Fruit fly (Drosophila melanogaster) whole organism, embryonic: ENCODE data around the gene msl-3.

ENCODE experiments used
- Bgb ChIP-seq: fragments of 200-800 bp; sonication (Bioruptor generic); IDR thresholded peaks from 2 replicates; pipeline ENCODE4 v1.3.6; 2022; ENCODE audit warnings: missing biosample characterization, missing genetic modification characterization; ENCODE audit not compliant: partially characterized antibody
- CG11398 ChIP-seq: fragments of 200-800 bp; sonication (Bioruptor generic); optimal IDR thresholded peaks from 2 replicates; lab custom pipeline; 2016; ENCODE audit warnings: missing biosample characterization, missing genetic modification characterization
- CG13287 ChIP-seq: fragments of 200-800 bp; sonication (Bioruptor generic); IDR thresholded peaks from 2 replicates; pipeline ENCODE4 v1.3.6; 2022; ENCODE audit warnings: missing biosample characterization, missing genetic modification characterization; ENCODE audit not compliant: partially characterized antibody
- CG1529 ChIP-seq: fragments of 200-800 bp; sonication (Bioruptor generic); optimal IDR thresholded peaks from 3 replicates; lab custom pipeline; 2018; ENCODE audit warnings: missing biosample characterization, missing genetic modification characterization
- CG33557 ChIP-seq: fragments of 200-800 bp; sonication (Bioruptor generic); optimal IDR thresholded peaks from 2 replicates; lab custom pipeline; 2019; ENCODE audit warnings: missing biosample characterization, mild to moderate bottlenecking, missing genetic modification characterization, moderate library complexity
- CG3847 ChIP-seq: fragments of 200-800 bp; sonication (Bioruptor generic); IDR thresholded peaks from 2 replicates; pipeline ENCODE4 v1.3.6; 2022; ENCODE audit warnings: missing biosample characterization, missing genetic modification characterization
- CG3995 ChIP-seq: fragments of 200-800 bp; sonication (Bioruptor generic); optimal IDR thresholded peaks from 3 replicates; lab custom pipeline; 2016; ENCODE audit warnings: missing biosample characterization, missing genetic modification characterization
- CG42726 ChIP-seq: fragments of 200-800 bp; sonication (Bioruptor generic); IDR thresholded peaks from 2 replicates; pipeline ENCODE4 v1.3.6; 2022; ENCODE audit warnings: missing biosample characterization, missing genetic modification characterization; ENCODE audit not compliant: partially characterized antibody
- CG4424 ChIP-seq: fragments of 200-800 bp; sonication (Bioruptor generic); optimal IDR thresholded peaks from 3 replicates; lab custom pipeline; 2016; ENCODE audit warnings: missing biosample characterization, missing genetic modification characterization
- CG7928 ChIP-seq: fragments of 200-800 bp; sonication (Bioruptor generic); optimal IDR thresholded peaks from 2 replicates; lab custom pipeline; 2017; ENCODE audit warnings: missing biosample characterization, mild to moderate bottlenecking, missing genetic modification characterization
- CG9932 ChIP-seq: fragments of 200-800 bp; sonication (Bioruptor generic); IDR thresholded peaks from 2 replicates; pipeline ENCODE4 v1.3.6; 2022; ENCODE audit warnings: missing biosample characterization, missing genetic modification characterization
- Deaf1 ChIP-seq: fragments of 200-800 bp; optimal IDR thresholded peaks from 3 replicates; lab custom pipeline; 2019; ENCODE audit warnings: missing biosample characterization, mild to moderate bottlenecking, missing genetic modification characterization, moderate library complexity
- Doc3 ChIP-seq: fragments of 200-800 bp; sonication (Bioruptor generic); IDR thresholded peaks from 3 replicates; pipeline ENCODE4 v1.3.6; 2022; ENCODE audit warnings: missing biosample characterization, missing genetic modification characterization; ENCODE audit not compliant: partially characterized antibody
- Dp ChIP-seq: fragments of 200-800 bp; sonication (Bioruptor generic); optimal IDR thresholded peaks from 2 replicates; lab custom pipeline; 2018; ENCODE audit warnings: missing biosample characterization, mild to moderate bottlenecking, missing genetic modification characterization, moderate library complexity
- Dref ChIP-seq: fragments of 200-800 bp; sonication (Bioruptor generic); IDR thresholded peaks from 2 replicates; pipeline ENCODE4 v1.3.6; 2022; ENCODE audit warnings: missing biosample characterization, missing genetic modification characterization
- Jarid2 ChIP-seq: fragments of 200-800 bp; sonication (Bioruptor generic); optimal IDR thresholded peaks from 3 replicates; lab custom pipeline; 2017; ENCODE audit warnings: mild to moderate bottlenecking, missing biosample characterization, missing genetic modification reagents, missing genetic modification characterization
- Med ChIP-seq: fragments of 200-800 bp; sonication (Bioruptor generic); peaks from one replicate; lab custom pipeline; 2016; ENCODE audit warnings: missing biosample characterization, missing genetic modification characterization, mild to moderate bottlenecking, inconsistent platforms, moderate library complexity
- Myb ChIP-seq: fragments of 200-800 bp; sonication (Bioruptor generic); optimal IDR thresholded peaks from 2 replicates; lab custom pipeline; 2016; ENCODE audit warnings: missing biosample characterization, missing genetic modification characterization
- Opbp ChIP-seq: fragments of 200-800 bp; sonication (Bioruptor generic); IDR thresholded peaks from 3 replicates; pipeline ENCODE4 v1.3.6; 2022; ENCODE audit warnings: missing biosample characterization, missing genetic modification characterization; ENCODE audit not compliant: partially characterized antibody
- Rfx ChIP-seq: fragments of 200-800 bp; sonication (Bioruptor generic); IDR thresholded peaks from 2 replicates; pipeline ENCODE4 v1.3.6; 2022; ENCODE audit warnings: missing biosample characterization, missing genetic modification characterization
- Scr ChIP-seq: fragments of 200-800 bp; sonication (Bioruptor generic); IDR thresholded peaks from 2 replicates; pipeline ENCODE4 v1.3.6; 2022; ENCODE audit warnings: missing biosample characterization, missing genetic modification characterization; ENCODE audit not compliant: partially characterized antibody
- Usf ChIP-seq: fragments of 200-800 bp; sonication (Bioruptor generic); optimal IDR thresholded peaks from 2 replicates; lab custom pipeline; 2017; ENCODE audit warnings: missing genotype, missing biosample characterization, missing genetic modification characterization
- amos ChIP-seq: fragments of 200-800 bp; sonication (Bioruptor generic); IDR thresholded peaks from 2 replicates; pipeline ENCODE4 v1.3.6; 2022; ENCODE audit warnings: missing biosample characterization, missing genetic modification characterization; ENCODE audit not compliant: partially characterized antibody
- ato ChIP-seq: fragments of 200-800 bp; sonication (Bioruptor generic); IDR thresholded peaks from 2 replicates; pipeline ENCODE4 v1.3.6; 2022; ENCODE audit warnings: missing biosample characterization, missing genetic modification characterization; ENCODE audit not compliant: partially characterized antibody
- bbx ChIP-seq: fragments of 200-800 bp; sonication (Bioruptor generic); IDR thresholded peaks from 2 replicates; pipeline ENCODE4 v1.3.6; 2022; ENCODE audit warnings: missing biosample characterization, missing genetic modification characterization; ENCODE audit not compliant: partially characterized antibody
- chinmo ChIP-seq: fragments of 200-800 bp; sonication (Bioruptor generic); IDR thresholded peaks from 4 replicates; pipeline ENCODE4 v1.3.6; 2022; ENCODE audit warnings: missing biosample characterization, missing genetic modification characterization; ENCODE audit not compliant: partially characterized antibody
- chm ChIP-seq: fragments of 200-800 bp; sonication (Bioruptor generic); IDR thresholded peaks from 2 replicates; pipeline ENCODE4 v1.3.6; 2022; ENCODE audit warnings: missing biosample characterization, missing genetic modification characterization
- danr ChIP-seq: fragments of 200-800 bp; sonication (Bioruptor generic); IDR thresholded peaks from 2 replicates; pipeline ENCODE4 v1.3.6; 2022; ENCODE audit warnings: missing biosample characterization, missing genetic modification characterization
- dysf ChIP-seq: fragments of 200-800 bp; sonication (Bioruptor generic); IDR thresholded peaks from 3 replicates; pipeline ENCODE4 v1.3.6; 2022; ENCODE audit warnings: missing biosample characterization, missing genetic modification characterization
- knrl ChIP-seq: fragments of 200-800 bp; sonication (Bioruptor generic); IDR thresholded peaks from 3 replicates; pipeline ENCODE4 v1.3.6; 2022; ENCODE audit warnings: missing biosample characterization, missing genetic modification characterization; ENCODE audit not compliant: partially characterized antibody
- lov ChIP-seq, 2 experiments: fragments of 200-800 bp in 1 of 2; fragments of >200 bp in 1 of 2; sonication (Bioruptor generic) in 1 of 2; IDR thresholded peaks in 1 of 2; optimal IDR thresholded peaks in 1 of 2; 2 replicates in 1 of 2; 3 replicates in 1 of 2; pipeline versions ENCODE4 v1.3.6 to Lab custom; 2017 to 2022; ENCODE audit warnings: missing biosample characterization in 1 of 2, missing genetic modification characterization in 1 of 2
- mld ChIP-seq: fragments of 200-800 bp; sonication (Bioruptor generic); IDR thresholded peaks from 3 replicates; pipeline ENCODE4 v1.3.6; 2022; ENCODE audit warnings: missing biosample characterization, missing genetic modification characterization; ENCODE audit not compliant: partially characterized antibody
- nom ChIP-seq: fragments of 200-800 bp; sonication (Bioruptor generic); optimal IDR thresholded peaks from 2 replicates; lab custom pipeline; 2017; ENCODE audit warnings: missing biosample characterization, missing genetic modification characterization, mild to moderate bottlenecking, moderate library complexity, missing genetic modification reagents
- pho ChIP-seq: fragments of 200-800 bp; sonication (Bioruptor generic); optimal IDR thresholded peaks from 2 replicates; lab custom pipeline; 2016; ENCODE audit warnings: missing biosample characterization, missing genetic modification characterization
- phol ChIP-seq: fragments of 200-800 bp; sonication (Bioruptor generic); optimal IDR thresholded peaks from 3 replicates; lab custom pipeline; 2018; ENCODE audit warnings: missing biosample characterization, mild to moderate bottlenecking, missing genetic modification characterization, moderate library complexity
- pzg ChIP-seq: fragments of 200-800 bp; sonication (Bioruptor generic); optimal IDR thresholded peaks from 3 replicates; lab custom pipeline; 2018; ENCODE audit warnings: missing biosample characterization, mild to moderate bottlenecking, missing genetic modification characterization, moderate library complexity
- ranshi ChIP-seq: fragments of 200-800 bp; sonication (Bioruptor generic); IDR thresholded peaks from 2 replicates; pipeline ENCODE4 v1.3.6; 2022; ENCODE audit warnings: missing biosample characterization, missing genetic modification characterization
- row ChIP-seq: fragments of 200-800 bp; sonication (Bioruptor generic); IDR thresholded peaks from 3 replicates; pipeline ENCODE4 v1.3.6; 2022; ENCODE audit warnings: missing biosample characterization, missing genetic modification characterization
- slbo ChIP-seq: fragments of 200-800 bp; sonication (Bioruptor generic); IDR thresholded peaks from 2 replicates; pipeline ENCODE4 v1.3.6; 2022; ENCODE audit warnings: missing biosample characterization, missing genetic modification characterization
- sob ChIP-seq: fragments of 200-800 bp; sonication (Bioruptor generic); IDR thresholded peaks from 2 replicates; pipeline ENCODE4 v1.3.6; 2022; ENCODE audit warnings: missing biosample characterization, missing genetic modification characterization
- sr ChIP-seq: fragments of 200-800 bp; sonication (Bioruptor generic); IDR thresholded peaks from 3 replicates; pipeline ENCODE4 v1.3.6; 2022; ENCODE audit warnings: missing biosample characterization, missing genetic modification characterization
- tna ChIP-seq: fragments of 200-800 bp; sonication (Bioruptor generic); IDR thresholded peaks from 2 replicates; pipeline ENCODE4 v1.3.6; 2022; ENCODE audit warnings: missing biosample characterization, missing genetic modification characterization; ENCODE audit not compliant: partially characterized antibody
- trh ChIP-seq: fragments of 200-800 bp; sonication (Bioruptor generic); optimal IDR thresholded peaks from 2 replicates; lab custom pipeline; 2016; ENCODE audit warnings: missing biosample characterization, missing genetic modification characterization
- unc-4 ChIP-seq: fragments of 200-800 bp; sonication (Bioruptor generic); IDR thresholded peaks from 2 replicates; pipeline ENCODE4 v1.3.6; 2022; ENCODE audit warnings: missing biosample characterization, missing genetic modification characterization; ENCODE audit not compliant: partially characterized antibody
- vnd ChIP-seq: fragments of 200-800 bp; sonication (Bioruptor generic); IDR thresholded peaks from 3 replicates; pipeline ENCODE4 v1.3.6; 2022; ENCODE audit warnings: missing biosample characterization, missing genetic modification characterization; ENCODE audit not compliant: partially characterized antibody
- vvl ChIP-seq: fragments of 200-800 bp; sonication (Bioruptor generic); IDR thresholded peaks from 2 replicates; pipeline ENCODE4 v1.3.6; 2022; ENCODE audit warnings: missing biosample characterization, missing genetic modification characterization

msl-3 gene

DNA sequence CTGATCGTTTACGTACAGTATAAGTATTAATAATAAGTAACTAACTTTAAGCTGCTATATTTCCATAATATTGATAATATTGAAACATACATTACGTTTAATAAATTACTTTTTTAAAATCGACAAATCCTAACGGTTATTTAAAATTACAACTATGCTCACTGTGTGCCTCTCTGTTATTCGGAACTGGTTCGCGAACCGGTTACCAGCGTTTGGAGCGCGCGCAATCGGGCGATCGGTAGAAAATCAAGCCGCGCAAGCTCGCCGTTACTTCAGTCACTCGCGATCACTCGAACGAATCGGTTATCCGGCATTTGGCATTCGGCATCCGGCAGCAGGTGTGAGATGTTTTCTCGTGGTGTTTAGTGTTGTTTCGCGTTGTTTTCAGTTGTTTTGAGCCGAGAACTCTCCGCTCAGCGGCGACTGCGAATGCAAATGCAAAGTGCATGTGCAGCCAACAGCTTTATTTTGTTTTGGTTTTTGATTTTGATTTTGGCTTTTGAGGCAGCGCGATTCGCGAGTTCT lies 30.7 kb downstream of the msl-3 start, which contains the start of gene form3 (continued):
- peak; percentile 12 for TF ChIP-seq nom (GFP tag; lab: Kevin White, UChicago)
- TF ChIP-seq Rfx (GFP tag; lab: Robert Waterston, UW) = peak; percentile 46; the same call in 1 of the 2 replicates
- peak; percentile 61 for TF ChIP-seq Deaf1 (tag; lab: Kevin White, UChicago)
- peak; percentile 5 for TF ChIP-seq pzg (GFP tag; lab: Kevin White, UChicago)
- TF ChIP-seq CG42726 (GFP tag; lab: Robert Waterston, UW) = peak; percentile 63; the same call in 1 of the 2 replicates
- TF ChIP-seq phol = no peak
- TF ChIP-seq Myb (GFP tag; lab: Kevin White, UChicago) = peak; percentile 45
- TF ChIP-seq chinmo (GFP tag; lab: Robert Waterston, UW) = peak; percentile 39; the same call in 1 of the 4 replicates
- TF ChIP-seq sr = peak; percentile 28; the same call in 1 of the 3 replicates
- TF ChIP-seq slbo (GFP tag; lab: Robert Waterston, UW) = peak; percentile 25; the same call in 1 of the 2 replicates
- no peak for TF ChIP-seq danr (GFP tag; lab: Robert Waterston, UW)
- TF ChIP-seq Jarid2 (GFP tag; lab: Kevin White, UChicago) = peak; percentile 88
- peak; percentile 47 for TF ChIP-seq vvl (GFP tag; lab: Robert Waterston, UW)
- TF ChIP-seq CG1529 (GFP tag; lab: Kevin White, UChicago) = no peak
- peak; percentile 70 for TF ChIP-seq Med (GFP tag; lab: Kevin White, UChicago)
- TF ChIP-seq dysf = 0 out of 3 replicates have a peak, but pooled peaks have one; percentile 33
- TF ChIP-seq CG3995 = peak; percentile 82
- TF ChIP-seq lov (optimal IDR thresholded peaks at IDR 0.05; lab: Kevin White, UChicago) = no peak
- 0 out of 3 replicates have a peak, but pooled peaks have one; percentile 61 for TF ChIP-seq lov (GFP tag; IDR thresholded peaks at IDR 0.05; lab: Robert Waterston, UW)
- TF ChIP-seq ranshi (GFP tag; lab: Robert Waterston, UW) = peak; percentile 21; the same call in 1 of the 2 replicates
- TF ChIP-seq row (GFP tag; lab: Robert Waterston, UW) = no peak; the same call in 2 of the 3 replicates
- TF ChIP-seq amos (GFP tag; lab: Robert Waterston, UW) = peak; percentile 33; the same call in 1 of the 2 replicates
- 0 out of 2 replicates have a peak, but pooled peaks have one; percentile 42 for TF ChIP-seq Bgb (GFP tag; lab: Robert Waterston, UW)
- TF ChIP-seq pho = no peak
- no peak for TF ChIP-seq CG33557 (GFP tag; lab: Kevin White, UChicago)
- TF ChIP-seq CG9932 (GFP tag; lab: Robert Waterston, UW) = peak; percentile 20; the same call in 1 of the 2 replicates
- TF ChIP-seq sob (GFP tag; lab: Robert Waterston, UW) = peak; percentile 24; the same call in 1 of the 2 replicates
- TF ChIP-seq chm = peak; percentile 50; the same call in 1 of the 2 replicates

- peak; percentile 71 for TF ChIP-seq amos (GFP tag; lab: Robert Waterston, UW)
- peak; percentile 63 for TF ChIP-seq knrl
- TF ChIP-seq Doc3 (GFP tag; lab: Robert Waterston, UW) = peak; percentile 57; the same call in 2 of the 3 replicates
- TF ChIP-seq Scr (GFP tag; lab: Robert Waterston, UW) = peak; percentile 67
- peak; percentile 68 for TF ChIP-seq Dp (GFP tag; lab: Kevin White, UChicago)
- no peak for TF ChIP-seq CG4424 (GFP tag; lab: Kevin White, UChicago)
- TF ChIP-seq CG11398 = no peak
- TF ChIP-seq trh (GFP tag; lab: Kevin White, UChicago) = no peak
- TF ChIP-seq unc-4 (GFP tag; lab: Robert Waterston, UW) = peak; percentile 67
- peak; percentile 38; the same call in 2 of the 3 replicates for TF ChIP-seq Opbp
- no peak for TF ChIP-seq CG3847 (GFP tag; lab: Robert Waterston, UW)
- TF ChIP-seq CG42726 (GFP tag; lab: Robert Waterston, UW) = 0 out of 2 replicates have a peak, but pooled peaks have one; percentile 15
- TF ChIP-seq mld (GFP tag; lab: Robert Waterston, UW) = peak; percentile 51; the same call in 1 of the 3 replicates
- peak; percentile 42; the same call in 1 of the 3 replicates for TF ChIP-seq vnd
- peak; percentile 72 for TF ChIP-seq CG13287
- peak; percentile 55 for TF ChIP-seq tna (GFP tag; lab: Robert Waterston, UW)
- peak; percentile 56 for TF ChIP-seq bbx (GFP tag; lab: Robert Waterston, UW)
- TF ChIP-seq ato = peak; percentile 58; the same call in 1 of the 2 replicates
- peak; percentile 24 for TF ChIP-seq pzg (GFP tag; lab: Kevin White, UChicago)
- TF ChIP-seq Dref (GFP tag; lab: Robert Waterston, UW) = peak; percentile 74
- no peak for TF ChIP-seq Usf
- TF ChIP-seq CG7928 (GFP tag; lab: Kevin White, UChicago) = peak; percentile 71
Observed at dm6 chr3L:7094020-7094419, 31.3 kb downstream of the msl-3 start.
